Fruit fly (Drosophila melanogaster) whole organism, embryonic: ENCODE data around the gene barc.
A peak's percentile ranks its signal among the peaks of the same experiment; 100 is the strongest.

ENCODE experiments used
- Aef1 ChIP-seq: fragments of 200-800 bp; sonication (Bioruptor generic); IDR thresholded peaks from 3 replicates; pipeline ENCODE4 v1.3.6; 2022; ENCODE audit warnings: missing biosample characterization, missing genetic modification characterization
- B-H2 ChIP-seq: fragments of 200-800 bp; sonication (Bioruptor generic); optimal IDR thresholded peaks from 2 replicates; lab custom pipeline; 2018; ENCODE audit warnings: missing biosample characterization, mild to moderate bottlenecking, missing genetic modification characterization
- Blimp-1 ChIP-seq: fragments of 200-800 bp; sonication (Bioruptor generic); optimal IDR thresholded peaks from 3 replicates; lab custom pipeline; 2018; ENCODE audit warnings: missing biosample characterization, missing genetic modification characterization, mild to moderate bottlenecking, moderate library complexity, missing genetic modification reagents
- CG10267 ChIP-seq: fragments of 200-800 bp; sonication (Bioruptor generic); optimal IDR thresholded peaks from 2 replicates; lab custom pipeline; 2018; ENCODE audit warnings: missing biosample characterization, mild to moderate bottlenecking, missing genetic modification characterization, moderate library complexity
- CG10274 ChIP-seq: fragments of 200-800 bp; sonication (Bioruptor generic); optimal IDR thresholded peaks from 3 replicates; lab custom pipeline; 2017; ENCODE audit warnings: missing biosample characterization, mild to moderate bottlenecking, missing genetic modification characterization
- CG10431 ChIP-seq: fragments of 200-800 bp; sonication (Bioruptor generic); optimal IDR thresholded peaks from 3 replicates; lab custom pipeline; 2018; ENCODE audit warnings: missing biosample characterization, mild to moderate bottlenecking, missing genetic modification characterization
- CG10462 ChIP-seq: fragments of 200-800 bp; sonication (Bioruptor generic); optimal IDR thresholded peaks from 2 replicates; lab custom pipeline; 2016; ENCODE audit warnings: missing biosample characterization, missing genetic modification characterization
- CG11456 ChIP-seq: fragments of 200-800 bp; sonication (Bioruptor generic); IDR thresholded peaks from 3 replicates; pipeline ENCODE4 v1.3.6; 2022; ENCODE audit warnings: missing biosample characterization, missing genetic modification characterization
- CG11723 ChIP-seq: fragments of 200-800 bp; sonication (Bioruptor generic); optimal IDR thresholded peaks from 2 replicates; lab custom pipeline; 2017; ENCODE audit warnings: missing biosample characterization, mild to moderate bottlenecking, missing genetic modification characterization
- CG12219 ChIP-seq: fragments of 200-800 bp; sonication (Bioruptor generic); optimal IDR thresholded peaks from 3 replicates; lab custom pipeline; 2018; ENCODE audit warnings: missing biosample characterization, mild to moderate bottlenecking, missing genetic modification characterization
- CG13123 ChIP-seq: fragments of 200-800 bp; sonication (Bioruptor generic); optimal IDR thresholded peaks from 2 replicates; lab custom pipeline; 2016; ENCODE audit warnings: missing biosample characterization, missing genetic modification characterization
- CG14965 ChIP-seq: fragments of 200-800 bp; sonication (Bioruptor generic); optimal IDR thresholded peaks from 2 replicates; lab custom pipeline; 2016; ENCODE audit warnings: missing biosample characterization, missing genetic modification characterization, borderline replicate concordance
- CG15011 ChIP-seq: fragments of 200-800 bp; sonication (Bioruptor generic); optimal IDR thresholded peaks from 3 replicates; lab custom pipeline; 2018; ENCODE audit warnings: missing biosample characterization, mild to moderate bottlenecking, missing genetic modification characterization
- CG15073 ChIP-seq: fragments of 200-800 bp; sonication (Bioruptor generic); optimal IDR thresholded peaks from 2 replicates; lab custom pipeline; 2016; ENCODE audit warnings: missing biosample characterization, missing genetic modification characterization
- CG1832 ChIP-seq: fragments of 200-800 bp; sonication (Bioruptor generic); optimal IDR thresholded peaks from 2 replicates; lab custom pipeline; 2017; ENCODE audit warnings: missing biosample characterization, mild to moderate bottlenecking, missing genetic modification characterization, inconsistent platforms
- CG4282 ChIP-seq: fragments of 200-800 bp; sonication (Bioruptor generic); optimal IDR thresholded peaks from 2 replicates; lab custom pipeline; 2016; ENCODE audit warnings: missing biosample characterization, missing genetic modification characterization
- CG4424 ChIP-seq: fragments of 200-800 bp; sonication (Bioruptor generic); optimal IDR thresholded peaks from 3 replicates; lab custom pipeline; 2016; ENCODE audit warnings: missing biosample characterization, missing genetic modification characterization
- CG7839 ChIP-seq: fragments of 200-800 bp; sonication (Bioruptor generic); optimal IDR thresholded peaks from 3 replicates; lab custom pipeline; 2018; ENCODE audit warnings: missing biosample characterization, mild to moderate bottlenecking, missing genetic modification characterization, moderate library complexity
- CG8089 ChIP-seq: fragments of 200-800 bp; sonication (Bioruptor generic); optimal IDR thresholded peaks from 3 replicates; lab custom pipeline; 2016; ENCODE audit warnings: missing biosample characterization, missing genetic modification characterization
- CG8388 ChIP-seq: fragments of 200-800 bp; sonication (Bioruptor generic); optimal IDR thresholded peaks from 2 replicates; lab custom pipeline; 2019; ENCODE audit warnings: missing biosample characterization, mild to moderate bottlenecking, missing genetic modification characterization, moderate library complexity
- CkIIα-i1 ChIP-seq: fragments of 200-800 bp; sonication (Bioruptor generic); IDR thresholded peaks from 2 replicates; pipeline ENCODE4 v1.3.6; 2022; ENCODE audit warnings: missing biosample characterization, missing genetic modification characterization
- D19A ChIP-seq: fragments of 200-800 bp; optimal IDR thresholded peaks from 3 replicates; lab custom pipeline; 2019; ENCODE audit warnings: missing biosample characterization, mild to moderate bottlenecking, missing genetic modification characterization, moderate library complexity
- Dfd ChIP-seq, 2 experiments: fragments of >200 bp; optimal IDR thresholded peaks; 2 replicates each; lab custom pipeline; 2017; ENCODE audit warnings: missing biosample characterization in 2 of 2, missing genetic modification characterization in 2 of 2
- Dip3 ChIP-seq: fragments of 200-800 bp; sonication (Bioruptor generic); optimal IDR thresholded peaks from 3 replicates; lab custom pipeline; 2016; ENCODE audit warnings: missing biosample characterization, missing genetic modification characterization
- Fer1 ChIP-seq: fragments of 200-800 bp; sonication (Bioruptor generic); optimal IDR thresholded peaks from 2 replicates; lab custom pipeline; 2017; ENCODE audit warnings: missing biosample characterization, mild to moderate bottlenecking, missing genetic modification characterization
- Fer2 ChIP-seq: fragments of 200-800 bp; sonication (Bioruptor generic); optimal IDR thresholded peaks from 2 replicates; lab custom pipeline; 2018; ENCODE audit warnings: missing biosample characterization, mild to moderate bottlenecking, missing genetic modification characterization, moderate library complexity
- Gug ChIP-seq: fragments of 200-800 bp; sonication (Bioruptor generic); IDR thresholded peaks from 4 replicates; pipeline ENCODE4 v1.3.6; 2022; ENCODE audit warnings: missing biosample characterization, missing genetic modification characterization
- H2.0 ChIP-seq: fragments of 200-800 bp; sonication (Bioruptor generic); IDR thresholded peaks from 2 replicates; pipeline ENCODE4 v1.3.6; 2022; ENCODE audit warnings: missing biosample characterization, missing genetic modification characterization
- Hand ChIP-seq: fragments of 200-800 bp; sonication (Bioruptor generic); optimal IDR thresholded peaks from 2 replicates; lab custom pipeline; 2017; ENCODE audit warnings: mild to moderate bottlenecking, missing biosample characterization, missing genetic modification reagents, missing genetic modification characterization
- MESR4 ChIP-seq: fragments of 200-800 bp; sonication (Bioruptor generic); optimal IDR thresholded peaks from 2 replicates; lab custom pipeline; 2018; ENCODE audit warnings: missing biosample characterization, mild to moderate bottlenecking, missing genetic modification characterization, moderate library complexity
- MTF-1 ChIP-seq: fragments of 200-800 bp; sonication (Bioruptor generic); optimal IDR thresholded peaks from 2 replicates; lab custom pipeline; 2018; ENCODE audit warnings: missing biosample characterization, mild to moderate bottlenecking, missing genetic modification characterization, borderline replicate concordance
- Poxn ChIP-seq: fragments of 200-800 bp; sonication (Bioruptor generic); IDR thresholded peaks from 2 replicates; pipeline ENCODE4 v1.3.6; 2022; ENCODE audit warnings: missing biosample characterization, missing genetic modification characterization
- Ptx1 ChIP-seq: fragments of 200-800 bp; sonication (Bioruptor generic); IDR thresholded peaks from 2 replicates; pipeline ENCODE4 v1.3.6; 2022; ENCODE audit warnings: missing biosample characterization, missing genetic modification characterization
- Sry-δ ChIP-seq: fragments of 200-800 bp; sonication (Bioruptor generic); optimal IDR thresholded peaks from 2 replicates; lab custom pipeline; 2016; ENCODE audit warnings: missing biosample characterization, missing genetic modification characterization
- Stat92E ChIP-seq, 3 experiments: fragments of >200 bp in 2 of 3; fragments of 200-800 bp in 1 of 3; sonication (Bioruptor generic) in 1 of 3; optimal IDR thresholded peaks; 2 replicates each; lab custom pipeline; 2017 to 2019; ENCODE audit warnings: missing biosample characterization in 3 of 3, missing genetic modification characterization in 3 of 3, mild to moderate bottlenecking in 1 of 3, moderate library complexity in 1 of 3
- cato ChIP-seq: fragments of 200-800 bp; sonication (Bioruptor generic); optimal IDR thresholded peaks from 2 replicates; lab custom pipeline; 2016; ENCODE audit warnings: missing biosample characterization, missing genetic modification characterization, borderline replicate concordance
- caup ChIP-seq: fragments of 200-800 bp; sonication (Bioruptor generic); optimal IDR thresholded peaks from 3 replicates; lab custom pipeline; 2017; ENCODE audit warnings: missing biosample characterization, mild to moderate bottlenecking, missing genetic modification characterization, moderate library complexity; ENCODE audit not compliant: severe bottlenecking
- crp ChIP-seq, 2 experiments: fragments of 200-800 bp; sonication (Bioruptor generic); optimal IDR thresholded peaks; 2 replicates in 1 of 2; 3 replicates in 1 of 2; lab custom pipeline; 2017; ENCODE audit warnings: missing biosample characterization in 2 of 2, missing genetic modification characterization in 2 of 2, mild to moderate bottlenecking in 1 of 2, moderate library complexity in 1 of 2
- eyg ChIP-seq: fragments of 200-800 bp; sonication (Bioruptor generic); optimal IDR thresholded peaks from 3 replicates; lab custom pipeline; 2016; ENCODE audit warnings: missing biosample characterization, missing genetic modification characterization
- fd64A ChIP-seq: fragments of 200-800 bp; sonication (Bioruptor generic); optimal IDR thresholded peaks from 3 replicates; lab custom pipeline; 2018; ENCODE audit warnings: missing biosample characterization, mild to moderate bottlenecking, missing genetic modification characterization
- gro ChIP-seq: fragments of 200-800 bp; sonication (Bioruptor generic); optimal IDR thresholded peaks from 2 replicates; lab custom pipeline; 2016; ENCODE audit warnings: missing biosample characterization, missing genetic modification characterization
- gsb-n ChIP-seq: fragments of 200-800 bp; sonication (Bioruptor generic); optimal IDR thresholded peaks from 3 replicates; lab custom pipeline; 2018; ENCODE audit warnings: missing biosample characterization, mild to moderate bottlenecking, missing genetic modification characterization
- ham ChIP-seq: fragments of 200-800 bp; sonication (Bioruptor generic); IDR thresholded peaks from 2 replicates; pipeline ENCODE4 v1.3.6; 2022; ENCODE audit warnings: missing biosample characterization, missing genetic modification characterization
- hbn ChIP-seq: fragments of 200-800 bp; sonication (Bioruptor generic); IDR thresholded peaks from 2 replicates; pipeline ENCODE4 v1.3.6; 2022; ENCODE audit warnings: missing biosample characterization, missing genetic modification characterization; ENCODE audit not compliant: partially characterized antibody
- onecut ChIP-seq: fragments of 200-800 bp; sonication (Bioruptor generic); IDR thresholded peaks from 2 replicates; pipeline ENCODE4 v1.3.6; 2022; ENCODE audit warnings: missing biosample characterization, missing genetic modification characterization
- otp ChIP-seq: fragments of 200-800 bp; sonication (Bioruptor generic); IDR thresholded peaks from 3 replicates; pipeline ENCODE4, ENCODE4 v1.3.6; 2022; ENCODE audit warnings: missing biosample characterization, missing genetic modification characterization
- pros ChIP-seq: fragments of 200-800 bp; sonication (Bioruptor generic); optimal IDR thresholded peaks from 3 replicates; lab custom pipeline; 2019; ENCODE audit warnings: missing biosample characterization, mild to moderate bottlenecking, missing genetic modification characterization, moderate library complexity
- so ChIP-seq: fragments of 200-800 bp; sonication (Bioruptor generic); IDR thresholded peaks from 3 replicates; pipeline ENCODE4 v1.3.6; 2022; ENCODE audit warnings: missing biosample characterization, missing genetic modification characterization
- stc ChIP-seq: fragments of 200-800 bp; sonication (Bioruptor generic); IDR thresholded peaks from 2 replicates; pipeline ENCODE4 v1.3.6; 2022; ENCODE audit warnings: missing biosample characterization, missing genetic modification characterization
- tin ChIP-seq: fragments of 200-800 bp; sonication (Bioruptor generic); optimal IDR thresholded peaks from 3 replicates; lab custom pipeline; 2016; ENCODE audit warnings: missing biosample characterization, missing genetic modification characterization
- tio ChIP-seq: fragments of 200-800 bp; sonication (Bioruptor generic); optimal IDR thresholded peaks from 2 replicates; lab custom pipeline; 2017; ENCODE audit warnings: missing biosample characterization, missing genetic modification characterization, inconsistent platforms

The barc gene

dm6 chr3L:21479636-21480035 lies 46.7 kb upstream of the barc start (continued):
- TF ChIP-seq MTF-1 (GFP tag; lab: Kevin White, UChicago) (peak; percentile 68), CG10431 (peak; percentile 73), CG11723 (peak; percentile 48), CG15073 (no peak), B-H2 (GFP tag; lab: Kevin White, UChicago) (no peak), H2.0 (peak; percentile 41), Poxn (GFP tag; lab: Robert Waterston, UW) (no peak), so (GFP tag; lab: Robert Waterston, UW) (no peak), Dfd (GFP tag; optimal IDR thresholded peaks at IDR 0.05; lab: Kevin White, UChicago) (no peak), CG12219 (GFP tag; lab: Kevin White, UChicago) (peak; percentile 44), Stat92E (GFP tag; optimal IDR thresholded peaks at IDR 0.05; lab: Kevin White, UChicago) (no peak), tin (GFP tag; lab: Kevin White, UChicago) (no peak), onecut (GFP tag; lab: Robert Waterston, UW) (peak; percentile 62), Fer1 (GFP tag; lab: Kevin White, UChicago) (no peak), D19A (tag; lab: Kevin White, UChicago) (no peak), CG7839 (tag; lab: Kevin White, UChicago) (no peak), CG15011 (GFP tag; lab: Kevin White, UChicago) (no peak), crp (GFP tag; optimal IDR thresholded peaks at IDR 0.05; lab: Kevin White, UChicago) (no peak), CG10267 (no peak), Gug (GFP tag; lab: Robert Waterston, UW) (no peak), CG4282 (GFP tag; lab: Kevin White, UChicago) (no peak), CG8388 (GFP tag; lab: Kevin White, UChicago) (peak; percentile 49), CG8089 (GFP tag; lab: Kevin White, UChicago) (peak; percentile 43), CG13123 (GFP tag; lab: Kevin White, UChicago) (no peak), otp (GFP tag; lab: Robert Waterston, UW) (peak; percentile 69; the same call in 2 of the 3 replicates), Fer2 (no peak), cato (GFP tag; lab: Kevin White, UChicago) (no peak), Aef1 (GFP tag; lab: Robert Waterston, UW) (no peak), Dip3 (GFP tag; lab: Kevin White, UChicago) (no peak), Ptx1 (no peak), hbn (GFP tag; lab: Robert Waterston, UW) (no peak), ham (no peak), MESR4 (GFP tag; lab: Kevin White, UChicago) (no peak), CG10274 (GFP tag; lab: Kevin White, UChicago) (no peak), CG1832 (GFP tag; lab: Kevin White, UChicago) (peak; percentile 89), gro (GFP tag; lab: Kevin White, UChicago) (no peak), Sry-δ (GFP tag; lab: Kevin White, UChicago) (no peak), Blimp-1 (no peak), tio (GFP tag; lab: Kevin White, UChicago) (no peak), fd64A (GFP tag; lab: Kevin White, UChicago) (peak; percentile 73), pros (no peak), CG11456 (GFP tag; lab: Robert Waterston, UW) (0 out of 3 replicates have a peak, but pooled peaks have one; percentile 42), caup (GFP tag; lab: Kevin White, UChicago) (no peak), Hand (GFP tag; lab: Kevin White, UChicago) (no peak), gsb-n (tag; lab: Kevin White, UChicago) (peak; percentile 36), CG4424 (GFP tag; lab: Kevin White, UChicago) (peak; percentile 18), CG14965 (no peak), stc (GFP tag; lab: Robert Waterston, UW) (peak; percentile 13; the same call in 1 of the 2 replicates), CG10462 (GFP tag; lab: Kevin White, UChicago) (no peak), CkIIα-i1 (GFP tag; lab: Robert Waterston, UW) (no peak), eyg (GFP tag; lab: Kevin White, UChicago) (no peak)
